Fruit fly (Drosophila melanogaster) whole organism, embryonic: ENCODE data around the gene ct.

Experiments
- ATbp ChIP-seq: fragments of 200-800 bp; sonication (Bioruptor generic); optimal IDR thresholded peaks from 2 replicates; lab custom pipeline; 2017; ENCODE audit warnings: missing biosample characterization, mild to moderate bottlenecking, missing genetic modification characterization, missing genetic modification reagents
- Abd-B ChIP-seq: fragments of 200-800 bp; sonication (Bioruptor generic); optimal IDR thresholded peaks from 2 replicates; lab custom pipeline; 2018; ENCODE audit warnings: missing biosample characterization, mild to moderate bottlenecking, missing genetic modification characterization, moderate library complexity
- Ada2b ChIP-seq: fragments of 200-800 bp; sonication (Bioruptor generic); IDR thresholded peaks from 2 replicates; pipeline ENCODE4 v1.3.6; 2022; ENCODE audit warnings: missing biosample characterization, missing genetic modification characterization
- CG1024 ChIP-seq: fragments of 200-800 bp; sonication (Bioruptor generic); IDR thresholded peaks from 2 replicates; pipeline ENCODE4 v1.3.6; 2022; ENCODE audit warnings: missing biosample characterization, missing genetic modification characterization
- CG10366 ChIP-seq: fragments of 200-800 bp; sonication (Bioruptor generic); IDR thresholded peaks from 2 replicates; pipeline ENCODE4 v1.3.6; 2022; ENCODE audit warnings: missing biosample characterization, missing genetic modification characterization
- CG11560 ChIP-seq: fragments of 200-800 bp; sonication (Bioruptor generic); IDR thresholded peaks from 3 replicates; pipeline ENCODE4 v1.3.6; 2022; ENCODE audit warnings: missing biosample characterization, missing genetic modification characterization
- CG12391 ChIP-seq: fragments of 200-800 bp; sonication (Bioruptor generic); optimal IDR thresholded peaks from 3 replicates; lab custom pipeline; 2018; ENCODE audit warnings: missing biosample characterization, mild to moderate bottlenecking, missing genetic modification characterization, moderate library complexity
- CG12942 ChIP-seq: fragments of 200-800 bp; sonication (Bioruptor generic); optimal IDR thresholded peaks from 3 replicates; lab custom pipeline; 2016; ENCODE audit warnings: missing biosample characterization, missing genetic modification characterization
- CG13424 ChIP-seq: fragments of 200-800 bp; sonication (Bioruptor generic); optimal IDR thresholded peaks from 2 replicates; lab custom pipeline; 2019; ENCODE audit warnings: missing biosample characterization, mild to moderate bottlenecking, missing genetic modification characterization, moderate library complexity
- CG13894 ChIP-seq: fragments of 200-800 bp; sonication (Bioruptor generic); optimal IDR thresholded peaks from 3 replicates; lab custom pipeline; 2018; ENCODE audit warnings: missing biosample characterization, mild to moderate bottlenecking, missing genetic modification characterization, moderate library complexity
- CG14014 ChIP-seq: fragments of 200-800 bp; sonication (Bioruptor generic); IDR thresholded peaks from 2 replicates; pipeline ENCODE4 v1.3.6; 2022; ENCODE audit warnings: missing biosample characterization, missing genetic modification characterization
- CG14710 ChIP-seq: fragments of 200-800 bp; sonication (Bioruptor generic); optimal IDR thresholded peaks from 3 replicates; lab custom pipeline; 2019; ENCODE audit warnings: missing biosample characterization, mild to moderate bottlenecking, missing genetic modification characterization, moderate library complexity
- CG15269 ChIP-seq: fragments of 200-800 bp; sonication (Bioruptor generic); optimal IDR thresholded peaks from 2 replicates; lab custom pipeline; 2018; ENCODE audit warnings: missing biosample characterization, mild to moderate bottlenecking, missing genetic modification characterization, moderate library complexity
- CG16779 ChIP-seq: fragments of 200-800 bp; sonication (Bioruptor generic); IDR thresholded peaks from 2 replicates; pipeline ENCODE4 v1.3.6; 2022; ENCODE audit warnings: missing biosample characterization, missing genetic modification characterization
- CG16863 ChIP-seq: fragments of 200-800 bp; sonication (Bioruptor generic); optimal IDR thresholded peaks from 3 replicates; lab custom pipeline; 2016; ENCODE audit warnings: missing biosample characterization, missing genetic modification characterization
- CG31224 ChIP-seq: fragments of 200-800 bp; sonication (Bioruptor generic); IDR thresholded peaks from 2 replicates; pipeline ENCODE4 v1.3.6; 2022; ENCODE audit warnings: missing biosample characterization, missing genetic modification characterization
- CG3847 ChIP-seq: fragments of 200-800 bp; sonication (Bioruptor generic); IDR thresholded peaks from 2 replicates; pipeline ENCODE4 v1.3.6; 2022; ENCODE audit warnings: missing biosample characterization, missing genetic modification characterization
- CG3995 ChIP-seq: fragments of 200-800 bp; sonication (Bioruptor generic); optimal IDR thresholded peaks from 3 replicates; lab custom pipeline; 2016; ENCODE audit warnings: missing biosample characterization, missing genetic modification characterization
- CG4282 ChIP-seq: fragments of 200-800 bp; sonication (Bioruptor generic); optimal IDR thresholded peaks from 2 replicates; lab custom pipeline; 2016; ENCODE audit warnings: missing biosample characterization, missing genetic modification characterization
- CG4360 ChIP-seq: fragments of 200-800 bp; sonication (Bioruptor generic); IDR thresholded peaks from 2 replicates; pipeline ENCODE4 v1.3.6; 2022; ENCODE audit warnings: missing biosample characterization, missing genetic modification characterization
- CG4820 ChIP-seq: fragments of 200-800 bp; sonication (Bioruptor generic); optimal IDR thresholded peaks from 3 replicates; lab custom pipeline; 2016; ENCODE audit warnings: missing biosample characterization, missing genetic modification characterization
- CG6689 ChIP-seq: fragments of 200-800 bp; sonication (Bioruptor generic); IDR thresholded peaks from 2 replicates; pipeline ENCODE4 v1.3.6; 2022; ENCODE audit warnings: missing biosample characterization, missing genetic modification characterization
- CG7357 ChIP-seq: fragments of 200-800 bp; sonication (Bioruptor generic); IDR thresholded peaks from 3 replicates; pipeline ENCODE4 v1.3.6; 2022; ENCODE audit warnings: missing biosample characterization, missing genetic modification characterization
- Dref ChIP-seq: fragments of 200-800 bp; sonication (Bioruptor generic); IDR thresholded peaks from 2 replicates; pipeline ENCODE4 v1.3.6; 2022; ENCODE audit warnings: missing biosample characterization, missing genetic modification characterization
- E2f1 ChIP-seq: fragments of 200-800 bp; sonication (Bioruptor generic); IDR thresholded peaks from 2 replicates; pipeline ENCODE4 v1.3.6; 2022; ENCODE audit warnings: missing biosample characterization, missing genetic modification characterization
- E2f2 ChIP-seq: fragments of 200-800 bp; sonication (Bioruptor generic); IDR thresholded peaks from 2 replicates; pipeline ENCODE4 v1.3.6; 2022; ENCODE audit warnings: missing biosample characterization, missing genetic modification characterization
- H2.0 ChIP-seq: fragments of 200-800 bp; sonication (Bioruptor generic); IDR thresholded peaks from 2 replicates; pipeline ENCODE4 v1.3.6; 2022; ENCODE audit warnings: missing biosample characterization, missing genetic modification characterization
- Lhr ChIP-seq: fragments of 200-800 bp; sonication (Bioruptor generic); optimal IDR thresholded peaks from 3 replicates; lab custom pipeline; 2017; ENCODE audit warnings: mild to moderate bottlenecking, missing biosample characterization, missing genetic modification reagents, missing genetic modification characterization
- Mes4 ChIP-seq: fragments of 200-800 bp; sonication (Bioruptor generic); optimal IDR thresholded peaks from 2 replicates; lab custom pipeline; 2016; ENCODE audit warnings: missing biosample characterization, missing genetic modification characterization
- Tbp ChIP-seq: fragments of >200 bp; optimal IDR thresholded peaks from 2 replicates; lab custom pipeline; 2018; ENCODE audit warnings: missing biosample characterization, missing genetic modification characterization
- ash1 ChIP-seq: fragments of 200-800 bp; sonication (Bioruptor generic); optimal IDR thresholded peaks from 2 replicates; lab custom pipeline; 2018; ENCODE audit warnings: missing biosample characterization, mild to moderate bottlenecking, missing genetic modification characterization
- bowl ChIP-seq: fragments of 200-800 bp; sonication (Bioruptor generic); IDR thresholded peaks from 2 replicates; pipeline ENCODE4 v1.3.6; 2022; ENCODE audit warnings: missing biosample characterization, missing genetic modification characterization
- cato ChIP-seq: fragments of 200-800 bp; sonication (Bioruptor generic); optimal IDR thresholded peaks from 2 replicates; lab custom pipeline; 2016; ENCODE audit warnings: missing biosample characterization, missing genetic modification characterization, borderline replicate concordance
- crc ChIP-seq: fragments of 200-800 bp; sonication (Bioruptor generic); optimal IDR thresholded peaks from 2 replicates; lab custom pipeline; 2016; ENCODE audit warnings: missing biosample characterization, missing genetic modification characterization
- croc ChIP-seq: fragments of 200-800 bp; sonication (Bioruptor generic); conservative IDR thresholded peaks from 3 replicates; pipeline ENCODE4 v1.3.6; 2022; ENCODE audit warnings: missing biosample characterization, missing genetic modification characterization
- disco-r ChIP-seq: fragments of 200-800 bp; sonication (Bioruptor generic); optimal IDR thresholded peaks from 2 replicates; lab custom pipeline; 2016; ENCODE audit warnings: missing biosample characterization, missing genetic modification characterization
- fd96Cb ChIP-seq: fragments of 200-800 bp; sonication (Bioruptor generic); optimal IDR thresholded peaks from 2 replicates; lab custom pipeline; 2018; ENCODE audit warnings: missing biosample characterization, mild to moderate bottlenecking, missing genetic modification characterization, moderate library complexity
- gem ChIP-seq: fragments of 200-800 bp; sonication (Bioruptor generic); optimal IDR thresholded peaks from 2 replicates; lab custom pipeline; 2019; ENCODE audit warnings: missing biosample characterization, mild to moderate bottlenecking, missing genetic modification characterization, moderate library complexity
- grn ChIP-seq: fragments of 200-800 bp; sonication (Bioruptor generic); optimal IDR thresholded peaks from 3 replicates; lab custom pipeline; 2017; ENCODE audit warnings: missing biosample characterization, missing genetic modification characterization
- gsb-n ChIP-seq: fragments of 200-800 bp; sonication (Bioruptor generic); optimal IDR thresholded peaks from 3 replicates; lab custom pipeline; 2018; ENCODE audit warnings: missing biosample characterization, mild to moderate bottlenecking, missing genetic modification characterization
- ken ChIP-seq: fragments of 200-800 bp; sonication (Bioruptor generic); IDR thresholded peaks from 3 replicates; pipeline ENCODE4 v1.3.6; 2022; ENCODE audit warnings: missing biosample characterization, missing genetic modification characterization
- knrl ChIP-seq: fragments of 200-800 bp; sonication (Bioruptor generic); IDR thresholded peaks from 3 replicates; pipeline ENCODE4 v1.3.6; 2022; ENCODE audit warnings: missing biosample characterization, missing genetic modification characterization; ENCODE audit not compliant: partially characterized antibody
- lmd ChIP-seq: fragments of 200-800 bp; sonication (Bioruptor generic); IDR thresholded peaks from 2 replicates; pipeline ENCODE4 v1.3.6; 2022; ENCODE audit warnings: missing biosample characterization, missing genetic modification characterization
- nerfin-1 ChIP-seq: fragments of 200-800 bp; sonication (Bioruptor generic); optimal IDR thresholded peaks from 3 replicates; lab custom pipeline; 2019; ENCODE audit warnings: missing biosample characterization, mild to moderate bottlenecking, missing genetic modification characterization, moderate library complexity
- odd ChIP-seq: fragments of 200-800 bp; sonication (Bioruptor generic); optimal IDR thresholded peaks from 2 replicates; lab custom pipeline; 2017; ENCODE audit warnings: missing biosample characterization, mild to moderate bottlenecking, missing genetic modification characterization
- salm ChIP-seq: fragments of 200-800 bp; sonication (Bioruptor generic); optimal IDR thresholded peaks from 2 replicates; lab custom pipeline; 2018; ENCODE audit warnings: missing biosample characterization, mild to moderate bottlenecking, missing genetic modification characterization
- sc ChIP-seq, 3 experiments: fragments of >200 bp in 2 of 3; fragments of 200-800 bp in 1 of 3; sonication (Bioruptor generic) in 1 of 3; optimal IDR thresholded peaks; 2 replicates in 2 of 3; 3 replicates in 1 of 3; lab custom pipeline; 2017; ENCODE audit warnings: mild to moderate bottlenecking in 1 of 3, missing biosample characterization in 1 of 3, missing genetic modification characterization in 1 of 3, missing genetic modification reagents in 1 of 3
- sisA ChIP-seq: fragments of 200-800 bp; sonication (Bioruptor generic); IDR thresholded peaks from 2 replicates; pipeline ENCODE4 v1.3.6; 2022; ENCODE audit warnings: missing biosample characterization, missing genetic modification characterization
- tin ChIP-seq: fragments of 200-800 bp; sonication (Bioruptor generic); optimal IDR thresholded peaks from 3 replicates; lab custom pipeline; 2016; ENCODE audit warnings: missing biosample characterization, missing genetic modification characterization
- unpg ChIP-seq: fragments of 200-800 bp; sonication (Bioruptor generic); optimal IDR thresholded peaks from 3 replicates; lab custom pipeline; 2018; ENCODE audit warnings: missing biosample characterization, mild to moderate bottlenecking, missing genetic modification characterization, moderate library complexity
- zf30C ChIP-seq: fragments of 200-800 bp; sonication (Bioruptor generic); optimal IDR thresholded peaks from 3 replicates; lab custom pipeline; 2018; ENCODE audit warnings: missing biosample characterization, mild to moderate bottlenecking, missing genetic modification characterization

Gene ct

dm6 chrX:7616920-7617319, 8.7 kb downstream of the ct start (continued):
- TF ChIP-seq Abd-B (GFP tag; lab: Kevin White, UChicago): peak; percentile 21
- 0 out of 2 replicates have a peak, but pooled peaks have one; percentile 65 for TF ChIP-seq E2f1 (GFP tag; lab: Robert Waterston, UW)
- no peak for TF ChIP-seq Tbp (GFP tag; lab: Kevin White, UChicago)
- TF ChIP-seq CG6689: peak; percentile 68
- TF ChIP-seq CG12942: peak; percentile 36
- TF ChIP-seq E2f2 (GFP tag; lab: Robert Waterston, UW): peak; percentile 38; the same call in 1 of the 2 replicates
- TF ChIP-seq CG14710 (tag; lab: Kevin White, UChicago): peak; percentile 65
- peak; percentile 4 for TF ChIP-seq odd
- TF ChIP-seq CG31224 (GFP tag; lab: Robert Waterston, UW): peak; percentile 13; the same call in 1 of the 2 replicates
- TF ChIP-seq unpg (GFP tag; lab: Kevin White, UChicago): peak; percentile 80
- no peak for TF ChIP-seq CG3995 (GFP tag; lab: Kevin White, UChicago)
- peak; percentile 61; the same call in 1 of the 2 replicates for TF ChIP-seq CG14014
- no peak for TF ChIP-seq Mes4 (GFP tag; lab: Kevin White, UChicago)
- TF ChIP-seq Lhr (GFP tag; lab: Kevin White, UChicago): peak; percentile 23
- peak; percentile 49 for TF ChIP-seq zf30C (GFP tag; lab: Kevin White, UChicago)
- no peak for TF ChIP-seq crc (GFP tag; lab: Kevin White, UChicago)
- peak; percentile 52 for TF ChIP-seq CG4820 (GFP tag; lab: Kevin White, UChicago)
- peak; percentile 59 for TF ChIP-seq lmd (GFP tag; lab: Robert Waterston, UW)
- TF ChIP-seq CG10366 (GFP tag; lab: Robert Waterston, UW): peak; percentile 57
- peak; percentile 69 for TF ChIP-seq CG13424
- TF ChIP-seq Ada2b (GFP tag; lab: Robert Waterston, UW): peak; percentile 57
- TF ChIP-seq sisA (GFP tag; lab: Robert Waterston, UW): no peak
- TF ChIP-seq cato (GFP tag; lab: Kevin White, UChicago): peak; percentile 28
- peak; percentile 61 for TF ChIP-seq CG15269 (tag; lab: Kevin White, UChicago)
- no peak for TF ChIP-seq CG4282 (GFP tag; lab: Kevin White, UChicago)
- TF ChIP-seq CG7357 (GFP tag; lab: Robert Waterston, UW): peak; percentile 40; the same call in 1 of the 3 replicates
- no peak for TF ChIP-seq CG13894 (tag; lab: Kevin White, UChicago)
- peak; percentile 31 for TF ChIP-seq nerfin-1 (tag; lab: Kevin White, UChicago)
- peak; percentile 46 for TF ChIP-seq salm (tag; lab: Kevin White, UChicago)
- peak; percentile 43; the same call in 1 of the 2 replicates for TF ChIP-seq bowl (GFP tag; lab: Robert Waterston, UW)
- TF ChIP-seq gem: peak; percentile 83
- peak; percentile 71 for TF ChIP-seq CG12391
- TF ChIP-seq gsb-n: peak; percentile 73
- no peak for TF ChIP-seq knrl (GFP tag; lab: Robert Waterston, UW)
- no peak for TF ChIP-seq ash1 (GFP tag; lab: Kevin White, UChicago)
- TF ChIP-seq CG16863 (GFP tag; lab: Kevin White, UChicago): peak; percentile 25
- no peak for TF ChIP-seq sc (optimal IDR thresholded peaks at IDR 0.05; lab: Kevin White, UChicago)
- peak; percentile 60 for TF ChIP-seq sc (GFP tag; optimal IDR thresholded peaks at IDR 0.05; lab: Kevin White, UChicago)
- TF ChIP-seq ken (GFP tag; lab: Robert Waterston, UW): peak; percentile 49; the same call in 1 of the 3 replicates
- peak; percentile 67 for TF ChIP-seq H2.0 (GFP tag; lab: Robert Waterston, UW)
- TF ChIP-seq CG16779 (GFP tag; lab: Robert Waterston, UW): no peak
- TF ChIP-seq CG4360: no peak
- TF ChIP-seq ATbp (GFP tag; lab: Kevin White, UChicago): peak; percentile 49
- TF ChIP-seq croc: peak; percentile 71
- TF ChIP-seq grn: no peak
- TF ChIP-seq CG1024 (GFP tag; lab: Robert Waterston, UW): 0 out of 2 replicates have a peak, but pooled peaks have one; percentile 21
- 0 out of 2 replicates have a peak, but pooled peaks have one; percentile 28 for TF ChIP-seq CG3847 (GFP tag; lab: Robert Waterston, UW)
- no peak for TF ChIP-seq disco-r (GFP tag; lab: Kevin White, UChicago)
- TF ChIP-seq CG11560 (tag; lab: Robert Waterston, UW): no peak
- TF ChIP-seq Dref (GFP tag; lab: Robert Waterston, UW): no peak
- peak; percentile 53 for TF ChIP-seq tin (GFP tag; lab: Kevin White, UChicago)
- TF ChIP-seq fd96Cb (tag; lab: Kevin White, UChicago): peak; percentile 67
